Worm (Caenorhabditis elegans) whole organism, L3 larva: ENCODE measurements around the gene fut-1.
A peak's percentile ranks its signal among the peaks of the same experiment; 100 is the strongest.

ENCODE experiments used
- R02D3.7 ChIP-seq: fragments of 150-350 bp; optimal IDR thresholded peaks from 2 replicates; lab custom pipeline; 2014; ENCODE audit warnings: missing biosample characterization, missing genetic modification characterization
- ZK546.5 ChIP-seq: sonication (generic microtip); optimal IDR thresholded peaks from 2 replicates; lab custom pipeline; 2017; ENCODE audit warnings: missing biosample characterization, missing genetic modification characterization
- aly-2 ChIP-seq: fragments of 150-350 bp; optimal IDR thresholded peaks from 2 replicates; lab custom pipeline; 2014; ENCODE audit warnings: missing biosample characterization, missing genetic modification characterization
- ama-1 ChIP-seq: fragments of 150-350 bp; optimal IDR thresholded peaks from 2 replicates; lab custom pipeline; 2018
- ceh-16 ChIP-seq: sonication (generic microtip); optimal IDR thresholded peaks from 2 replicates; lab custom pipeline; 2017; ENCODE audit warnings: missing biosample characterization, missing genetic modification characterization
- ceh-28 ChIP-seq: fragments of 150-350 bp; optimal IDR thresholded peaks from 2 replicates; lab custom pipeline; 2014; ENCODE audit warnings: missing biosample characterization, missing genetic modification reagents, missing genetic modification characterization
- ceh-82 ChIP-seq: fragments of 150-350 bp; optimal IDR thresholded peaks from 2 replicates; lab custom pipeline; 2014; ENCODE audit warnings: missing biosample characterization, missing genetic modification characterization
- daf-12 ChIP-seq: fragments of 150-350 bp; optimal IDR thresholded peaks from 2 replicates; lab custom pipeline; 2014; ENCODE audit warnings: missing biosample characterization, missing genetic modification reagents, missing genetic modification characterization
- egl-5 ChIP-seq: fragments of 150-350 bp; optimal IDR thresholded peaks from 2 replicates; lab custom pipeline; 2017; ENCODE audit warnings: missing biosample characterization, missing genetic modification reagents, missing genetic modification characterization, inconsistent platforms
- elt-1 ChIP-seq: fragments of 150-350 bp; optimal IDR thresholded peaks from 2 replicates; lab custom pipeline; 2014; ENCODE audit warnings: missing biosample characterization, missing genetic modification characterization
- elt-2 ChIP-seq: sonication (generic microtip); optimal IDR thresholded peaks from 2 replicates; lab custom pipeline; 2016; ENCODE audit warnings: missing genetic modification reagents, mild to moderate bottlenecking, missing genetic modification characterization, missing compliant biosample characterization
- elt-3 ChIP-seq, 3 experiments: fragments of 150-350 bp in 1 of 3; sonication (generic microtip) in 2 of 3; optimal IDR thresholded peaks; 2 replicates in 2 of 3; 4 replicates in 1 of 3; lab custom pipeline; 2014 to 2017; ENCODE audit warnings: missing biosample characterization in 3 of 3, missing genetic modification characterization in 3 of 3
- eor-1 ChIP-seq, 2 experiments: fragments of 150-350 bp; optimal IDR thresholded peaks; 2 replicates each; lab custom pipeline; 2014 to 2018; ENCODE audit warnings: missing biosample characterization in 2 of 2, missing genetic modification characterization in 2 of 2
- fkh-10 ChIP-seq: sonication (generic microtip); optimal IDR thresholded peaks from 2 replicates; lab custom pipeline; 2017; ENCODE audit warnings: missing biosample characterization, missing genetic modification reagents, missing genetic modification characterization
- fos-1 ChIP-seq: fragments of 150-350 bp; optimal IDR thresholded peaks from 2 replicates; lab custom pipeline; 2014; ENCODE audit warnings: missing biosample characterization, missing genetic modification characterization
- jun-1 ChIP-seq: fragments of 150-350 bp; optimal IDR thresholded peaks from 2 replicates; lab custom pipeline; 2014; ENCODE audit warnings: missing biosample characterization, missing genetic modification reagents, missing genetic modification characterization
- lin-15B ChIP-seq: fragments of 150-350 bp; optimal IDR thresholded peaks from 2 replicates; lab custom pipeline; 2014; ENCODE audit warnings: missing biosample characterization, missing genetic modification characterization
- lsy-12 ChIP-seq: sonication (generic microtip); optimal IDR thresholded peaks from 2 replicates; lab custom pipeline; 2016; ENCODE audit warnings: mild to moderate bottlenecking, missing genetic modification characterization, missing compliant biosample characterization
- mml-1 ChIP-seq: fragments of 150-350 bp; sonication (generic microtip); optimal IDR thresholded peaks from 3 replicates; lab custom pipeline; 2014; ENCODE audit warnings: missing biosample characterization, missing genetic modification characterization
- nfya-1 ChIP-seq: sonication (generic microtip); optimal IDR thresholded peaks from 2 replicates; lab custom pipeline; 2017; ENCODE audit warnings: missing genetic modification characterization, mild to moderate bottlenecking, missing compliant biosample characterization, antibody characterized with exemption, moderate library complexity; ENCODE audit not compliant: insufficient read depth
- nhr-12 ChIP-seq: fragments of 150-350 bp; optimal IDR thresholded peaks from 2 replicates; lab custom pipeline; 2014; ENCODE audit warnings: missing biosample characterization, missing genetic modification characterization
- nhr-23 ChIP-seq: fragments of 150-350 bp; optimal IDR thresholded peaks from 2 replicates; lab custom pipeline; 2014; ENCODE audit warnings: missing biosample characterization, missing genetic modification reagents, missing genetic modification characterization
- nhr-237 ChIP-seq: fragments of 150-350 bp; optimal IDR thresholded peaks from 2 replicates; lab custom pipeline; 2014; ENCODE audit warnings: missing biosample characterization, missing genetic modification characterization
- nhr-25 ChIP-seq: sonication (generic microtip); optimal IDR thresholded peaks from 2 replicates; lab custom pipeline; 2017; ENCODE audit warnings: missing biosample characterization, missing genetic modification characterization
- nhr-28 ChIP-seq: fragments of 150-350 bp; optimal IDR thresholded peaks from 2 replicates; lab custom pipeline; 2014; ENCODE audit warnings: missing biosample characterization, missing genetic modification characterization
- nhr-43 ChIP-seq: sonication (generic microtip); optimal IDR thresholded peaks from 2 replicates; lab custom pipeline; 2016; ENCODE audit warnings: mild to moderate bottlenecking, missing genetic modification characterization, missing compliant biosample characterization; ENCODE audit not compliant: poor library complexity, severe bottlenecking
- nhr-67 ChIP-seq: fragments of 150-350 bp; optimal IDR thresholded peaks from 2 replicates; lab custom pipeline; 2014; ENCODE audit warnings: missing biosample characterization, missing genetic modification characterization
- nhr-76 ChIP-seq: fragments of 150-350 bp; sonication (generic microtip); optimal IDR thresholded peaks from 5 replicates; lab custom pipeline; 2014; ENCODE audit warnings: missing biosample characterization, missing genetic modification characterization
- nhr-77 ChIP-seq: fragments of 150-350 bp; optimal IDR thresholded peaks from 2 replicates; lab custom pipeline; 2014; ENCODE audit warnings: missing biosample characterization, missing genetic modification characterization
- pha-4 ChIP-seq: fragments of 150-350 bp; optimal IDR thresholded peaks from 2 replicates; lab custom pipeline; 2014; ENCODE audit warnings: missing biosample characterization, missing genetic modification reagents, missing genetic modification characterization
- pqm-1 ChIP-seq: fragments of 150-350 bp; optimal IDR thresholded peaks from 2 replicates; lab custom pipeline; 2017; ENCODE audit warnings: missing biosample characterization, missing genetic modification characterization, inconsistent platforms
- sea-2 ChIP-seq: fragments of 150-350 bp; sonication (generic microtip); optimal IDR thresholded peaks from 4 replicates; lab custom pipeline; 2014; ENCODE audit warnings: missing biosample characterization, missing genetic modification reagents, missing genetic modification characterization
- skn-1 ChIP-seq: fragments of 150-350 bp; optimal IDR thresholded peaks from 2 replicates; lab custom pipeline; 2014; ENCODE audit warnings: missing biosample characterization, missing genetic modification characterization
- snpc-4 ChIP-seq: fragments of 150-350 bp; optimal IDR thresholded peaks from 2 replicates; lab custom pipeline; 2014; ENCODE audit warnings: missing biosample characterization, missing genetic modification characterization
- tbx-2 ChIP-seq: sonication (generic microtip); optimal IDR thresholded peaks from 2 replicates; lab custom pipeline; 2016; ENCODE audit warnings: mild to moderate bottlenecking, missing genetic modification characterization, missing compliant biosample characterization
- unc-39 ChIP-seq: sonication (generic microtip); optimal IDR thresholded peaks from 4 replicates; lab custom pipeline; 2017; ENCODE audit warnings: missing biosample characterization, missing genetic modification characterization
- unc-62 ChIP-seq: fragments of 150-350 bp; sonication (generic microtip); optimal IDR thresholded peaks from 4 replicates; lab custom pipeline; 2014; ENCODE audit warnings: missing biosample characterization, missing genetic modification reagents, missing genetic modification characterization
- zag-1 ChIP-seq: fragments of 150-350 bp; optimal IDR thresholded peaks from 2 replicates; lab custom pipeline; 2014; ENCODE audit warnings: missing biosample characterization, missing genetic modification characterization
- ztf-4 ChIP-seq: fragments of 150-350 bp; optimal IDR thresholded peaks from 2 replicates; lab custom pipeline; 2014; ENCODE audit warnings: missing biosample characterization, missing genetic modification characterization

The fut-1 gene

ce11 chrII:8796391-8796790 is 37.0 kb upstream of the fut-1 start (continued):
- no peak for TF ChIP-seq mml-1

ce11 chrII:8795227-8795626 is 35.8 kb upstream of the fut-1 start:
- TF ChIP-seq unc-39 (tag; lab: Kevin White, UChicago), result no peak
- TF ChIP-seq nhr-25 (tag; lab: Kevin White, UChicago), result no peak
- TF ChIP-seq nhr-67 (tag; lab: Kevin White, UChicago), result no peak
- no peak for TF ChIP-seq ceh-82 (tag; lab: Kevin White, UChicago)
- no peak for TF ChIP-seq elt-1
- no peak for TF ChIP-seq tbx-2 (tag; lab: Kevin White, UChicago)
- no peak for TF ChIP-seq fos-1 (tag; lab: Kevin White, UChicago)
- no peak for TF ChIP-seq lsy-12
- no peak for TF ChIP-seq pqm-1 (tag; lab: Kevin White, UChicago)
- no peak for TF ChIP-seq nfya-1 (tag; lab: Kevin White, UChicago)
- no peak for TF ChIP-seq sea-2 (GFP tag; lab: Kevin White, UChicago)
- no peak for TF ChIP-seq R02D3.7 (tag; lab: Kevin White, UChicago)
- TF ChIP-seq aly-2, result no peak
- TF ChIP-seq eor-1 (tag; optimal IDR thresholded peaks at IDR 0.05; lab: Kevin White, UChicago), result no peak
- TF ChIP-seq ceh-16, result no peak
- TF ChIP-seq daf-12 (tag; lab: Kevin White, UChicago), result no peak
- TF ChIP-seq egl-5 (tag; lab: Kevin White, UChicago), result no peak
- TF ChIP-seq elt-2 (tag; lab: Kevin White, UChicago), result no peak

ce11 chrII:8794072-8794471 is 34.7 kb upstream of the fut-1 start, which contains the start of gene F07H5.7:
Gene F07H5.7 (minus strand): TSS chrII:8794172.
- TF ChIP-seq nhr-23 (tag; lab: Kevin White, UChicago) (no peak), ztf-4 (tag; lab: Kevin White, UChicago) (no peak), snpc-4 (tag; lab: Kevin White, UChicago) (no peak), ama-1 (lab: Kevin White, UChicago) (no peak), nhr-76 (no peak)

- no peak for TF ChIP-seq nhr-23 (tag; lab: Kevin White, UChicago)
- no peak for TF ChIP-seq nhr-77 (tag; lab: Kevin White, UChicago)
- TF ChIP-seq elt-2 (tag; lab: Kevin White, UChicago), result no peak
- TF ChIP-seq jun-1, result no peak
- TF ChIP-seq elt-3 (tag; optimal IDR thresholded peaks at IDR 0.05; lab: Kevin White, UChicago), result no peak
- TF ChIP-seq lsy-12, result no peak
- TF ChIP-seq egl-5 (tag; lab: Kevin White, UChicago), result no peak
- TF ChIP-seq ceh-28 (tag; lab: Kevin White, UChicago), result no peak
- TF ChIP-seq R02D3.7 (tag; lab: Kevin White, UChicago), result no peak
- no peak for TF ChIP-seq pha-4 (tag; lab: Kevin White, UChicago)
- no peak for TF ChIP-seq aly-2
- TF ChIP-seq elt-1, result no peak
- no peak for TF ChIP-seq nhr-237
- TF ChIP-seq ceh-16, result no peak
- TF ChIP-seq ZK546.5 (tag; lab: Kevin White, UChicago), result no peak
- TF ChIP-seq nhr-12, result no peak
- no peak for TF ChIP-seq fos-1 (tag; lab: Kevin White, UChicago)
- TF ChIP-seq unc-62 (GFP tag; lab: Kevin White, UChicago), result no peak
- no peak for TF ChIP-seq mml-1
- no peak for TF ChIP-seq nhr-76
These were observed 33.2 kb upstream of the fut-1 start, which contains the start of gene idpa-2 for ce11 chrII:8792640-8793039. Gene idpa-2 (minus strand): TSS chrII:8792740.

- TF ChIP-seq nhr-67 (tag; lab: Kevin White, UChicago), result no peak
- no peak for TF ChIP-seq unc-39 (tag; lab: Kevin White, UChicago)
- peak; percentile 70 for TF ChIP-seq lsy-12
- TF ChIP-seq sea-2 (GFP tag; lab: Kevin White, UChicago), result no peak
- no peak for TF ChIP-seq pqm-1 (tag; lab: Kevin White, UChicago)
- no peak for TF ChIP-seq fkh-10 (GFP tag; lab: Kevin White, UChicago)
- TF ChIP-seq mml-1, result no peak
- peak; percentile 17 for TF ChIP-seq nhr-23 (tag; lab: Kevin White, UChicago)
- TF ChIP-seq tbx-2 (tag; lab: Kevin White, UChicago), result peak; percentile 52
- no peak for TF ChIP-seq ZK546.5 (tag; lab: Kevin White, UChicago)
- TF ChIP-seq nhr-25 (tag; lab: Kevin White, UChicago), result peak; percentile 58
- TF ChIP-seq nhr-43 (tag; lab: Kevin White, UChicago), result peak; percentile 87
- no peak for TF ChIP-seq snpc-4 (tag; lab: Kevin White, UChicago)
- peak; percentile 17 for TF ChIP-seq nhr-77 (tag; lab: Kevin White, UChicago)
- no peak for TF ChIP-seq zag-1
- no peak for TF ChIP-seq skn-1
- TF ChIP-seq ama-1 (lab: Kevin White, UChicago), result peak; percentile 94
- TF ChIP-seq lin-15B (tag; lab: Kevin White, UChicago), result no peak
- TF ChIP-seq elt-1, result peak; percentile 2
- no peak for TF ChIP-seq nhr-76
- TF ChIP-seq elt-2 (tag; lab: Kevin White, UChicago), result peak; percentile 48
- no peak for TF ChIP-seq ceh-28 (tag; lab: Kevin White, UChicago)
- TF ChIP-seq pha-4 (tag; lab: Kevin White, UChicago), result peak; percentile 30
- TF ChIP-seq ztf-4 (tag; lab: Kevin White, UChicago), result peak; percentile 71
- no peak for TF ChIP-seq eor-1 (tag; optimal IDR thresholded peaks at IDR 0.05; lab: Kevin White, UChicago)
- TF ChIP-seq nhr-28 (tag; lab: Kevin White, UChicago), result no peak
These were observed 30.6 kb upstream of the fut-1 start, which contains the start of gene F07H5.13 for ce11 chrII:8789828-8790558. Gene F07H5.13 (plus strand): TSS chrII:8790557.
